Fruit fly (Drosophila melanogaster): Measurements from ENCODE around the gene CG6048.

The CG6048 gene

DNA sequence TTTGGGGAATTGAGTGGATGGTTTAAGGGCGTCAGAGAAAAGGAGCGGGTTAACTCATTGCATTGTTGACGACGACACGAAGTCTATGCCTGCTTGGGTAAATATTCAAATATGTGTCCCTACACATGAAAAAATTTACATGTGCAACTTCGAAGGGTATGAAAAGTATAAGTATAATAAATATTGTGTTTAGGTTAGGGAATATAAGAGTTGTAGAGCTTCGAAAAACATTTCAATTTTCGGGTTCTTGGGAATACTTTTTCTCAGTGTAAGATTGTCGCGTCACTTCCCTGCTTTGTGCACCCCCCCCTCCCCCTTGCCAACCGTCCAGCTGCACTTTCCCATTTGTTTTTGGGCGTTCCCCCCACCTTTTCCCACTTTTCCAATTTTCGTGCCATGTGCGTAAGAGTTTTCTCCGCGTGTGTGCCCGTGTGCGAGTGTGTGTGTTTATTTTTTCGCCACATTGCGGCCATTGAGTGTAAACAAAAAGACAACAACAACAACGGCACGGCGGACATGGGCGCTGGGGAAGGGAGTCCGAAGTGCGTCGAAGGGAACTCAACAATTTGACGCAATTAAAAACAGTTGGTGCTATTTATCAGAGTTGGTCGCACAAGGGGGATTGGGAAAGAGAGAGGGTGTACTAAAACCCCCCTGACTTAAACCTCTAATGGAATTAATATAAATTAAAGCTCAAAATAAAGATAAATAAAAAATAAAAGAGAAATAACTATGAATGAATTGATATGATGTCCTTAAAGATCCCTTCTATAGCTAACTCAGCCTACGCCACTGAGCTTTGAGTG is 17.7 kb downstream of the CG6048 start:
- no peak for TF ChIP-seq CG5204 (GFP tag; optimal IDR thresholded peaks at IDR 0.05)
- TF ChIP-seq CG12768 (GFP tag; optimal IDR thresholded peaks at IDR 0.05): no peak
- no peak for TF ChIP-seq CG33017 (tag; optimal IDR thresholded peaks at IDR 0.05)
- TF ChIP-seq Clk (GFP tag; optimal IDR thresholded peaks at IDR 0.05): no peak
- TF ChIP-seq tj (GFP tag; optimal IDR thresholded peaks at IDR 0.05): no peak
- TF ChIP-seq cnc (optimal IDR thresholded peaks at IDR 0.05): no peak
- TF ChIP-seq kay (GFP tag; ENCODE audit: borderline replicate concordance): no peak
- no peak for TF ChIP-seq pad (GFP tag; optimal IDR thresholded peaks at IDR 0.05)
- TF ChIP-seq CG14711 (tag; optimal IDR thresholded peaks at IDR 0.05): no peak
- no peak for TF ChIP-seq bab1 (GFP tag; optimal IDR thresholded peaks at IDR 0.05)
- no peak for TF ChIP-seq CG11617 (GFP tag; optimal IDR thresholded peaks at IDR 0.05)
- TF ChIP-seq Crg-1 (GFP tag; optimal IDR thresholded peaks at IDR 0.05): no peak
- no peak for TF ChIP-seq cic (GFP tag; optimal IDR thresholded peaks at IDR 0.05)

- TF ChIP-seq Mnt (GFP tag; optimal IDR thresholded peaks at IDR 0.05) (no peak), Crg-1 (GFP tag; optimal IDR thresholded peaks at IDR 0.05) (no peak), CG1620 (GFP tag; optimal IDR thresholded peaks at IDR 0.05) (no peak), CG14711 (tag; optimal IDR thresholded peaks at IDR 0.05) (no peak), bab1 (GFP tag; optimal IDR thresholded peaks at IDR 0.05) (no peak), CG7045 (GFP tag; optimal IDR thresholded peaks at IDR 0.05) (no peak), CG7101 (tag; optimal IDR thresholded peaks at IDR 0.05) (no peak), CG12768 (GFP tag; optimal IDR thresholded peaks at IDR 0.05) (no peak), cnc (optimal IDR thresholded peaks at IDR 0.05) (no peak), CG5204 (GFP tag; optimal IDR thresholded peaks at IDR 0.05) (no peak), cic (GFP tag; optimal IDR thresholded peaks at IDR 0.05) (no peak), Hr96 (GFP tag; optimal IDR thresholded peaks at IDR 0.05) (no peak)
These were observed 18.3 kb downstream of the CG6048 start for dm6 chrX:5970666-5971057.

- TF ChIP-seq Hr96 (GFP tag; optimal IDR thresholded peaks at IDR 0.05) (no peak), ovo (GFP tag; optimal IDR thresholded peaks at IDR 0.05) (no peak), cic (GFP tag; optimal IDR thresholded peaks at IDR 0.05) (no peak), CG33017 (tag; optimal IDR thresholded peaks at IDR 0.05) (no peak), CG14711 (tag; optimal IDR thresholded peaks at IDR 0.05) (no peak), Mnt (GFP tag; optimal IDR thresholded peaks at IDR 0.05) (no peak), CG1620 (GFP tag; optimal IDR thresholded peaks at IDR 0.05) (no peak), pad (GFP tag; optimal IDR thresholded peaks at IDR 0.05) (no peak)
These were observed 19.7 kb downstream of the CG6048 start for dm6 chrX:5972030-5972429.

dm6 chrX:5973389-5974025 is 21.1 kb downstream of the CG6048 start:
- TF ChIP-seq Crg-1 (GFP tag; optimal IDR thresholded peaks at IDR 0.05) (no peak), bab1 (GFP tag; optimal IDR thresholded peaks at IDR 0.05) (no peak), CG12768 (GFP tag; optimal IDR thresholded peaks at IDR 0.05) (no peak), CG5204 (GFP tag; optimal IDR thresholded peaks at IDR 0.05) (no peak), tj (GFP tag; optimal IDR thresholded peaks at IDR 0.05) (no peak), CG11617 (GFP tag; optimal IDR thresholded peaks at IDR 0.05) (no peak), Hr96 (GFP tag; optimal IDR thresholded peaks at IDR 0.05) (no peak), Mnt (GFP tag; optimal IDR thresholded peaks at IDR 0.05) (no peak), CG14711 (tag; optimal IDR thresholded peaks at IDR 0.05) (no peak), CG7101 (tag; optimal IDR thresholded peaks at IDR 0.05) (no peak), CG33017 (tag; optimal IDR thresholded peaks at IDR 0.05) (no peak), ovo (GFP tag; optimal IDR thresholded peaks at IDR 0.05) (no peak), toe (GFP tag; optimal IDR thresholded peaks at IDR 0.05) (no peak), Clk (GFP tag; optimal IDR thresholded peaks at IDR 0.05) (no peak), CG7045 (GFP tag; optimal IDR thresholded peaks at IDR 0.05) (no peak), pad (GFP tag; optimal IDR thresholded peaks at IDR 0.05) (no peak)

- no peak for TF ChIP-seq pad (GFP tag; optimal IDR thresholded peaks at IDR 0.05)
- TF ChIP-seq CG33017 (tag; optimal IDR thresholded peaks at IDR 0.05): no peak
- no peak for TF ChIP-seq Mnt (GFP tag; optimal IDR thresholded peaks at IDR 0.05)
- TF ChIP-seq cic (GFP tag; optimal IDR thresholded peaks at IDR 0.05): no peak
- TF ChIP-seq Hr96 (GFP tag; optimal IDR thresholded peaks at IDR 0.05): no peak
- TF ChIP-seq CG12768 (GFP tag; optimal IDR thresholded peaks at IDR 0.05): no peak
- TF ChIP-seq kay (GFP tag; ENCODE audit: borderline replicate concordance): no peak
- no peak for TF ChIP-seq toe (GFP tag; optimal IDR thresholded peaks at IDR 0.05)
- no peak for TF ChIP-seq Clk (GFP tag; optimal IDR thresholded peaks at IDR 0.05)
- no peak for TF ChIP-seq CG7045 (GFP tag; optimal IDR thresholded peaks at IDR 0.05)
These were observed 22.2 kb downstream of the CG6048 start for dm6 chrX:5974358-5975143.

- TF ChIP-seq kay (GFP tag; ENCODE audit: borderline replicate concordance) (peak; percentile 17), toe (GFP tag; optimal IDR thresholded peaks at IDR 0.05) (no peak)
These were observed 24.7 kb downstream of the CG6048 start for dm6 chrX:5977113-5977512.

Measured in whole organism, adult.